Fruit fly (Drosophila melanogaster) ovary, adult (tissue): ENCODE measurements around the gene mthl2.

ENCODE experiments used
- CG17801 ChIP-seq: fragments of 200-800 bp; optimal IDR thresholded peaks from 2 replicates; lab custom pipeline; 2019; ENCODE audit warnings: missing biosample characterization, mild to moderate bottlenecking, missing genetic modification characterization, moderate library complexity; ENCODE audit not compliant: partially characterized antibody

mthl2 gene

DNA sequence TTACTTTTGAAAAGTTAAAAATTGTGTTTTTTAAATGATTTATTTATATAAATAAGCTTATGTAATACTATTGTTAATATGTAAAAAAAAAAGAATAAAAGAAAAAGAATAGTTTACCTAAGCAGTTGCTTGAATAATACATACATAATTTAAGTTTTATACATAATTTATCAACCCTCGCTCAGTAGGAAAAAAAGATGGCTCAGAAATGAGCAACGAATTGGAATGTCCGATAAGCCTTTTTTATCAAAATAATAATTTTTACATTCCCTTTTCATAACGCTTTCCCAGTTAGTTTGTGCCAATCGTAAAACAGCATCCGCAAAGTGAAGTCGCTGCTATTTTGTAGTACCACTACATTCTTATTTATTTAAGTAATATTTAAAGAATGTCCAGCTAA, at the start of gene mthl2:
mthl2 (plus strand) TSS at position 301 of the 400 bp plus-strand sequence.
- no peak for TF ChIP-seq CG17801 (GFP tag; lab: Kevin White, UChicago)

- TF ChIP-seq CG17801 (GFP tag; lab: Kevin White, UChicago), result no peak
These were observed 48.4 kb upstream of the mthl2 start for dm6 chr3L:5556195-5556594.

- TF ChIP-seq CG17801 (GFP tag; lab: Kevin White, UChicago), result no peak
These were observed 43.2 kb upstream of the mthl2 start, which contains the start of gene sinu for dm6 chr3L:5561341-5561740. Gene sinu, minus strand, starts transcription at chr3L:5561598.

- TF ChIP-seq CG17801 (GFP tag; lab: Kevin White, UChicago), result no peak
These were observed 42.0 kb upstream of the mthl2 start for dm6 chr3L:5562584-5562983.

dm6 chr3L:5563309-5564182, 41.0 kb upstream of the mthl2 start, which contains the start of the genes ScsbetaG and Sras:
Gene ScsbetaG, minus strand, starts transcription at chr3L:5563691.
Gene Sras, plus strand, starts transcription at chr3L:5563774.
- peak; percentile 45 for TF ChIP-seq CG17801 (GFP tag; lab: Kevin White, UChicago)

dm6 chr3L:5565051-5565688, 39.4 kb upstream of the mthl2 start, which contains the start of gene bc10:
Gene bc10, plus strand, starts transcription at chr3L:5565231.
- TF ChIP-seq CG17801 (GFP tag; lab: Kevin White, UChicago), result no peak

DNA sequence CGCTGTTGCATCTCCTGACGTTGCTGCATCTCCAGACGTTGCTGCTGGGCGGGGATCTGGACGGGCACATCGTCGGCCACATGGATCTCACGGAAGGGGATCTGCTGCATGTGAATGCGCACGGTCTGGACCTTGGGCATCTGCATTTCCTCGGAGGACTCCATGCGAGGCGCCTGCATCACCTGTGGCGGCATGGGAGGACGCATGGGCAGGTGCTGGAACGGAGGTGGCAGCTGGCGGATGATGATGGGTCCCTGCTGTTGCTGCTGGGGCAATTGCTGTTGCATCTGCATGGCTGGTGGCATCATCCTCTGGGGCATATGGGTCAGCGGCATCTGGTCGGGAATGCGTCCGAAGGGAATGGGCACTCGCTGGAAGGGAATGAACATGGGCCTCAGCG, 36.2 kb upstream of the mthl2 start:
- no peak for TF ChIP-seq CG17801 (GFP tag; lab: Kevin White, UChicago)

DNA sequence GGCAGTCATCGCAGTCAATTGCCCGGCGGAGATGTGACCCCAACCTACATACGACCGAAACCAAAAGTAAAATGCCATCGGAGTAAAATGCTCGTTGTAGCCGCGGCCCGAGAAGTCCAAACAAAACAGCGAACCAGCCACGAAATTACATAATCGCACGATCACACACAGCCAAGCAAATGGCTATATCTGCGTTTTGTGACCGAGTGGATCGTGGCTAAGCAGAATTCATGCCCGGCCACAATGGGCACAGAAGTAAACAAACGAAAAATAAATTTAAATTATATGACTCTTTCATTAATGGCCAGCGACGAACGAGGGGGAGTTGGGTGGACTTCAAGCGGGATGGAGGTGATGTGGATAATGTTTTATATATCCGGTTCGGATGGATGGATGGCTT, 34.9 kb upstream of the mthl2 start:
- TF ChIP-seq CG17801 (GFP tag; lab: Kevin White, UChicago), result no peak

DNA sequence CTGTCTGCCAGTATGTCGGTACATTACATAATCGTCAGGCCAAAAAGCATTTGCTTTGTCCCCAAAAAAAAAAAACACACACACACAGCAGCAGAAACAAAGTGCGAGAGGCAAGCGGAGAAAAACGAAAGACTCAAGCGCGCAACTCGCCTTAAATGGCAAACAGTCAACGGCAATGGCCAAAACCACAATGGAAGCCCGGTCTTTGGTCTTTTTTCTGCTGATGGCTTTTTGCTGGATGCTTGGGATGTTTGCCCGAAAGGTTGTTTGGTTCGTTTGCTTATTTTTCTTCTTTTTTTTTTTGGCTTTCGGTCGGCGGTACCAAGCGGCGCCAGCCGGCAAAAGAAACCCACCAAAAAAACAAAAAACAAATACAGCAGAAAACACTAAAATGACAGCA, 33.5 kb upstream of the mthl2 start:
- no peak for TF ChIP-seq CG17801 (GFP tag; lab: Kevin White, UChicago)

dm6 chr3L:5575524-5575923, 29.1 kb upstream of the mthl2 start:
- TF ChIP-seq CG17801 (GFP tag; lab: Kevin White, UChicago), result no peak

dm6 chr3L:5576543-5576942, 28.0 kb upstream of the mthl2 start:
- TF ChIP-seq CG17801 (GFP tag; lab: Kevin White, UChicago), result no peak

DNA sequence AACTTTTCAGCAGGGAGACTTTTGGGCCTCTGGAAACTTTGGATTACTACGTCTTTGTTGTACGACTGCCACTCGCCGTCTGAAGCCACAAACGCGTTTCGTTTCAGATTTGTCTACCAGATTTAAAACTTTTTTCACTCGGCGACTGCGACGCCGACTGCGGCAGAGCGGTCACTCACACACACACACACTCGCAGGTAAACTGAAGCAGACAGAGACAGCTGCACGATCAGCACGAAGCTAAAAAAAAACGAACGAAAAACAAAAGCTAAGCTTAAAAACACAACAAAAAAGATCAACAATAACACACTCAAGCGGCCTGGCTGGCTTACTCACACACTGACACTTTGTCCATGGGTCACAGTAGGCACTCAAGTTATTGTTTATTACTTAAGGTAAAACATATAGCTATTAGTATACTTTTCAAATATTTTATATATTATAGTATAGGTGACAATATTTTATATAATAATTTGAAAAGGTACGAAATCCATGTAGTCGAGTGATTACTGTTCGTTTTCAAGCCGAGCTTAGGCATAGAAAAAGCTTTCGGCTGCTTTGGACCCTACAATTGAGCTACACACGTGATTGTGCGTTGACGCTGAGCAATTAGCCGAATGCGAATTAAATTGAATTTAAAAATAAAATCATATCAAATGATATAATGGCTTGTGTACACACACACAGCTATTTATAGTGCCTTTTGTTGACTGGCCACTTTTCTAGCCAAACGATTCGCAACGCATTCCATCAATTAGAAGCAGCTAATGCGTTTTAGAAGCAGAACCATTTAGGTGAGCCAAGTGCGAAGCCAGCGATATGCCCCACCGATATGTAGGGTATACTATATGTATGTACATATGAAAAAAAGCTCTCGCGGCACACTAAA, 27.1 kb upstream of the mthl2 start, which contains the start of gene Msr-110:
Msr-110 (minus strand) TSS at position 99 of the 889 bp plus-strand sequence.
- TF ChIP-seq CG17801 (GFP tag; lab: Kevin White, UChicago), result peak; percentile 88

dm6 chr3L:5578595-5578994, 26.0 kb upstream of the mthl2 start:
- no peak for TF ChIP-seq CG17801 (GFP tag; lab: Kevin White, UChicago)

dm6 chr3L:5579762-5580161, 24.8 kb upstream of the mthl2 start:
- TF ChIP-seq CG17801 (GFP tag; lab: Kevin White, UChicago), result no peak
